Fruit fly (Drosophila melanogaster): ENCODE measurements around the gene Nup35.
A peak's percentile ranks its signal among the peaks of the same experiment; 100 is the strongest.

dm6 chrX:18643057-18643656 is 4.8 kb upstream of the Nup35 start:
- no peak for TF ChIP-seq Hr39 (GFP tag; optimal IDR thresholded peaks at IDR 0.05)
- no peak for TF ChIP-seq spab (GFP tag; optimal IDR thresholded peaks at IDR 0.05)
- peak; percentile 37 for TF ChIP-seq Eip78C (GFP tag)
- TF ChIP-seq OdsH (GFP tag; optimal IDR thresholded peaks at IDR 0.05), result no peak
- no peak for TF ChIP-seq Hr4 (GFP tag; optimal IDR thresholded peaks at IDR 0.05)
- TF ChIP-seq CG9139 (GFP tag; optimal IDR thresholded peaks at IDR 0.05), result no peak
- TF ChIP-seq Ets96B (tag; optimal IDR thresholded peaks at IDR 0.05), result no peak
- no peak for TF ChIP-seq CG15336 (GFP tag; IDR thresholded peaks at IDR 0.05)
- TF ChIP-seq Smox (GFP tag; optimal IDR thresholded peaks at IDR 0.05), result no peak
- no peak for TF ChIP-seq CG34406 (GFP tag; optimal IDR thresholded peaks at IDR 0.05)
- no peak for TF ChIP-seq acj6 (GFP tag; optimal IDR thresholded peaks at IDR 0.05)
